Worm (Caenorhabditis elegans): ENCODE results near the gene F07B10.7.

Gene F07B10.7

DNA sequence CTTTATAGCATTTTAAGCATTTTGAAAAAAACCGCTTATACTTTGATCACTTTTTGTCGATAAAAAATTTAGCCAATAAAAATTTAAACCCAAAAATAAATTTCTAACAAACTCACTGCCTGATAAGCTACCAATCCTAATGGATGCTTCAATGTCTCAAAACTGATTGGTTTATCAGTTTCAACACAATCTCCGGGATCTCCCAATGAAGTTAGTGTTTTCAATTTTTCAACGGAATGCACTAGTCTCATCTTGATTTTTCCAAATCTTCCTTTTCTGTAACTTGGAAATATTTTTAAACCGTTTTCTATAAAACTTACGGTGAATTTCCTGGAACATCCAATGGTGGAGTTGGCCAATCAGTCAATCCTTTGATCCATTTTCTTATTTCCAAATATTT is 36.8 kb downstream of the F07B10.7 start:
- TF ChIP-seq him-1 (tag; optimal IDR thresholded peaks at IDR 0.05) (no peak), nhr-27 (tag; optimal IDR thresholded peaks at IDR 0.05) (no peak), D2030.7 (GFP tag; IDR thresholded peaks at IDR 0.05) (no peak), unc-62 (GFP tag; optimal IDR thresholded peaks at IDR 0.05) (no peak), nfyb-1 (GFP tag; IDR thresholded peaks at IDR 0.05) (no peak), efl-1 (GFP tag; optimal IDR thresholded peaks at IDR 0.05) (no peak), C17E4.6 (GFP tag; IDR thresholded peaks at IDR 0.05) (no peak), hlh-26 (GFP tag; conservative IDR thresholded peaks at IDR 0.05) (no peak), ztf-26 (tag; optimal IDR thresholded peaks at IDR 0.05) (no peak), gei-17 (GFP tag; optimal IDR thresholded peaks at IDR 0.05) (no peak), snpc-4 (GFP tag; optimal IDR thresholded peaks at IDR 0.05) (no peak), snpc-4 (tag; optimal IDR thresholded peaks at IDR 0.05) (no peak), F55B11.4 (tag; optimal IDR thresholded peaks at IDR 0.05; ENCODE audit: borderline replicate concordance, insufficient read depth) (no peak)

DNA sequence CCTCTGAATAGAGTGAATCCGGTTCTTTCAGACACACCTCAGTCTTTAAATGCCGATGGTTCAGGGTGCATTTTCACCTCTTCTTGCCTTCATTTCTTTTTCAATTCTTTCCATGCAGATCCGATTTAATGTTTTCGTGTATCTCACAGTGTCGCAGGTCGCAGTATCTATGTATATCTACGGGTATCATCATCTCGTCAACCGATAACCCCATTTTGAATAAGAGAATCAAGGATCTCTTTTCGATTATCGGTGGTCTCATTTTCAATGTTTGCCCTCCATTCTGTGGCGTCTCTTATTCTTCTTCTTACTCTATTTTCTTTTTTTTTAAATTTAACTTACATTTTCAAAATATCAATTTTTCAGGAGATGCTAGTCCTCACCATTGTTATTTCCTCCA is 39.6 kb downstream of the F07B10.7 start, which contains the start of gene T19B10.2:
T19B10.2 (plus strand) TSS at position 367 of the 400 bp plus-strand sequence.
- TF ChIP-seq snpc-1.1 (tag; optimal IDR thresholded peaks at IDR 0.05; ENCODE audit: insufficient read depth) (no peak), B0035.1 (tag; optimal IDR thresholded peaks at IDR 0.05) (no peak), attf-3 (GFP tag; conservative IDR thresholded peaks at IDR 0.05) (no peak), ama-1 (optimal IDR thresholded peaks at IDR 0.05) (no peak), ama-1 (GFP tag; optimal IDR thresholded peaks at IDR 0.05) (no peak), lin-40 (tag; optimal IDR thresholded peaks at IDR 0.05) (no peak)

ce11 chrV:11220415-11220814 is 40.1 kb downstream of the F07B10.7 start:
- TF ChIP-seq sea-2 (GFP tag; IDR thresholded peaks at IDR 0.05) (no peak), him-1 (tag; optimal IDR thresholded peaks at IDR 0.05) (no peak), unc-62 (GFP tag; optimal IDR thresholded peaks at IDR 0.05) (no peak), snpc-1.1 (tag; optimal IDR thresholded peaks at IDR 0.05; ENCODE audit: insufficient read depth) (no peak), B0261.1 (tag; optimal IDR thresholded peaks at IDR 0.05) (no peak), efl-1 (GFP tag; optimal IDR thresholded peaks at IDR 0.05) (no peak), egrh-3 (GFP tag; IDR thresholded peaks at IDR 0.05) (no peak), attf-5 (GFP tag; optimal IDR thresholded peaks at IDR 0.05) (no peak)

DNA sequence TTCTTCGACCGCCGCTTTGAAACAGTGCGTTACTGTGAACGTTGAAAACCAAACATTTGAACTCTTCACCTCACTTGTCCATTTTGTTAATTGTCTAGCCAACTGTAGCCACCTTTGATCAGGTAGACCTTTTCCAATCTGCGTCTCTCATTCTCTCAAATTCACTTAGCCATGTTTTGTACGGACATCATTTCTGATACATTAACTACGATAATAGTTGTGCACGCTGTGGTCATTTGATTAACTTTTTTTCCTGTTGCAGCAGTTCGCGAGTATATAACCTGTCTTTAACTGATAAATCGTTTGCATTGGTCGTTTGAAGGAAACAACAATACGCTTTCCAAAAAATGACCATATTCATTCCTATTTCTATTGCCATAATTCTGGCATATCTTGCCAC is 43.1 kb downstream of the F07B10.7 start, which contains the start of gene cyp-29A2:
cyp-29A2 (plus strand) TSS at position 190 of the 400 bp plus-strand sequence.
- TF ChIP-seq K12H6.12 (tag; optimal IDR thresholded peaks at IDR 0.05) (no peak), madf-8 (GFP tag; conservative IDR thresholded peaks at IDR 0.05) (no peak), dpff-1 (tag; optimal IDR thresholded peaks at IDR 0.05) (no peak), cebp-2 (GFP tag; IDR thresholded peaks at IDR 0.05) (no peak), nhr-27 (tag; optimal IDR thresholded peaks at IDR 0.05) (no peak), xnd-1 (tag; optimal IDR thresholded peaks at IDR 0.05) (no peak), Y79H2A.3 (GFP tag; conservative IDR thresholded peaks at IDR 0.05) (no peak), ceh-27 (GFP tag; optimal IDR thresholded peaks at IDR 0.05) (no peak), hmg-1.2 (GFP tag; IDR thresholded peaks at IDR 0.05) (no peak), Y56A3A.18 (GFP tag; IDR thresholded peaks at IDR 0.05) (no peak), dpl-1 (GFP tag; optimal IDR thresholded peaks at IDR 0.05) (no peak), lin-35 (GFP tag; optimal IDR thresholded peaks at IDR 0.05) (no peak), F55B11.4 (tag; optimal IDR thresholded peaks at IDR 0.05; ENCODE audit: borderline replicate concordance, insufficient read depth) (no peak), ceh-58 (GFP tag; IDR thresholded peaks at IDR 0.05) (no peak), hmg-20 (GFP tag; IDR thresholded peaks at IDR 0.05) (no peak), F49E8.2 (tag; optimal IDR thresholded peaks at IDR 0.05; ENCODE audit: insufficient read depth) (no peak)
